Fruit fly (Drosophila melanogaster): ENCODE measurements around the gene CG18302.

dm6 chr2L:10534022-10534421 is at the start of gene CG18302:
- TF ChIP-seq CTCF (optimal IDR thresholded peaks at IDR 0.05) (no peak), CG8478 (optimal IDR thresholded peaks at IDR 0.05) (no peak)
